Worm (Caenorhabditis elegans) whole organism, late embryonic: ENCODE data around the gene cal-7.

Source experiments
- C08G9.2 ChIP-seq: sonication (generic microtip); optimal IDR thresholded peaks from 2 replicates; lab custom pipeline; 2016; ENCODE audit warnings: mild to moderate bottlenecking, missing genetic modification characterization, moderate library complexity, missing compliant biosample characterization
- F13H6.1 ChIP-seq: sonication (generic microtip); optimal IDR thresholded peaks from 2 replicates; lab custom pipeline; 2016; ENCODE audit warnings: missing genetic modification characterization, missing compliant biosample characterization
- K02D7.2 ChIP-seq: sonication (generic microtip); optimal IDR thresholded peaks from 2 replicates; lab custom pipeline; 2017; ENCODE audit warnings: mild to moderate bottlenecking, missing genetic modification characterization, missing compliant biosample characterization
- K09A11.1 ChIP-seq: sonication (generic microtip); optimal IDR thresholded peaks from 2 replicates; lab custom pipeline; 2017; ENCODE audit warnings: antibody characterized with exemption, mild to moderate bottlenecking, missing genetic modification characterization, missing compliant biosample characterization; ENCODE audit not compliant: insufficient read depth
- T23F11.4 ChIP-seq: fragments of 200-800 bp; sonication (Bioruptor generic); optimal IDR thresholded peaks from 2 replicates; lab custom pipeline; 2018; ENCODE audit warnings: mild to moderate bottlenecking, missing genetic modification characterization, missing compliant biosample characterization
- ceh-24 ChIP-seq: sonication (generic microtip); optimal IDR thresholded peaks from 2 replicates; lab custom pipeline; 2016; ENCODE audit warnings: mild to moderate bottlenecking, missing genetic modification characterization, missing compliant biosample characterization
- ceh-30 ChIP-seq: fragments of 150-350 bp; optimal IDR thresholded peaks from 2 replicates; lab custom pipeline; 2014; ENCODE audit warnings: missing biosample characterization, missing genetic modification characterization
- ceh-31 ChIP-seq: sonication (generic microtip); optimal IDR thresholded peaks from 2 replicates; lab custom pipeline; 2016; ENCODE audit warnings: missing genetic modification characterization, missing compliant biosample characterization
- ceh-48 ChIP-seq: sonication (generic microtip); optimal IDR thresholded peaks from 2 replicates; lab custom pipeline; 2016; ENCODE audit warnings: missing genetic modification characterization, inconsistent platforms, missing compliant biosample characterization
- ceh-6 ChIP-seq: fragments of 200-800 bp; sonication (Bioruptor generic); optimal IDR thresholded peaks from 2 replicates; lab custom pipeline; 2018; ENCODE audit warnings: mild to moderate bottlenecking, missing genetic modification characterization, missing compliant biosample characterization
- ceh-9 ChIP-seq: sonication (generic microtip); optimal IDR thresholded peaks from 2 replicates; lab custom pipeline; 2016; ENCODE audit warnings: mild to moderate bottlenecking, missing genetic modification characterization, inconsistent platforms, missing compliant biosample characterization
- che-1 ChIP-seq: sonication (generic microtip); optimal IDR thresholded peaks from 2 replicates; lab custom pipeline; 2016; ENCODE audit warnings: mild to moderate bottlenecking, missing genetic modification characterization, missing compliant biosample characterization
- dve-1 ChIP-seq: sonication (generic microtip); optimal IDR thresholded peaks from 2 replicates; lab custom pipeline; 2017; ENCODE audit warnings: antibody characterized with exemption, mild to moderate bottlenecking, missing genetic modification characterization, missing compliant biosample characterization
- elt-2 ChIP-seq: sonication (generic microtip); optimal IDR thresholded peaks from 2 replicates; lab custom pipeline; 2016; ENCODE audit warnings: missing genetic modification reagents, missing genetic modification characterization, missing compliant biosample characterization
- elt-4 ChIP-seq: sonication (generic microtip); optimal IDR thresholded peaks from 2 replicates; lab custom pipeline; 2016; ENCODE audit warnings: missing genetic modification characterization, missing compliant biosample characterization
- eyg-1 ChIP-seq: sonication (generic microtip); optimal IDR thresholded peaks from 2 replicates; lab custom pipeline; 2016; ENCODE audit warnings: missing genotype, missing genetic modification characterization, missing compliant biosample characterization
- fkh-10 ChIP-seq: fragments of 150-350 bp; optimal IDR thresholded peaks from 2 replicates; lab custom pipeline; 2014; ENCODE audit warnings: missing biosample characterization, missing genetic modification reagents, missing genetic modification characterization
- hlh-13 ChIP-seq: fragments of 200-800 bp; sonication (Bioruptor generic); optimal IDR thresholded peaks from 2 replicates; lab custom pipeline; 2018; ENCODE audit warnings: mild to moderate bottlenecking, missing genetic modification characterization, missing compliant biosample characterization
- hlh-15 ChIP-seq: sonication (generic microtip); optimal IDR thresholded peaks from 2 replicates; lab custom pipeline; 2016; ENCODE audit warnings: missing genetic modification characterization, missing compliant biosample characterization
- hlh-30 ChIP-seq: sonication (generic microtip); optimal IDR thresholded peaks from 2 replicates; lab custom pipeline; 2017; ENCODE audit warnings: antibody characterized with exemption, missing genetic modification characterization, missing compliant biosample characterization; ENCODE audit not compliant: insufficient read depth
- lim-6 ChIP-seq: sonication (generic microtip); optimal IDR thresholded peaks from 2 replicates; lab custom pipeline; 2016; ENCODE audit warnings: missing genetic modification characterization, missing compliant biosample characterization
- madf-2 ChIP-seq: sonication (generic microtip); optimal IDR thresholded peaks from 2 replicates; lab custom pipeline; 2017; ENCODE audit warnings: missing genetic modification characterization, missing compliant biosample characterization
- nfya-1 ChIP-seq: sonication (generic microtip); optimal IDR thresholded peaks from 2 replicates; lab custom pipeline; 2017; ENCODE audit warnings: missing genetic modification characterization, mild to moderate bottlenecking, missing compliant biosample characterization, antibody characterized with exemption, moderate library complexity
- nhr-11 ChIP-seq: fragments of 150-350 bp; optimal IDR thresholded peaks from 2 replicates; lab custom pipeline; 2014; ENCODE audit warnings: missing biosample characterization, missing genetic modification characterization
- odd-2 ChIP-seq: sonication (generic microtip); optimal IDR thresholded peaks from 2 replicates; lab custom pipeline; 2017; ENCODE audit warnings: antibody characterized with exemption, mild to moderate bottlenecking, missing genetic modification characterization, missing compliant biosample characterization
- pha-2 ChIP-seq: sonication (generic microtip); optimal IDR thresholded peaks from 2 replicates; lab custom pipeline; 2017; ENCODE audit warnings: mild to moderate bottlenecking, missing genetic modification characterization, missing compliant biosample characterization
- ref-2 ChIP-seq: sonication (generic microtip); optimal IDR thresholded peaks from 2 replicates; lab custom pipeline; 2016; ENCODE audit warnings: missing genetic modification characterization, missing compliant biosample characterization
- sdc-2 ChIP-seq: sonication (generic microtip); optimal IDR thresholded peaks from 2 replicates; lab custom pipeline; 2016; ENCODE audit warnings: missing genotype, missing genetic modification characterization, missing compliant biosample characterization
- sox-2 ChIP-seq: fragments of 200-800 bp; sonication (Bioruptor generic); IDR thresholded peaks from 2 replicates; pipeline ENCODE4 v1.3.6; 2022; ENCODE audit warnings: missing genetic modification reagents, missing genetic modification characterization, missing compliant biosample characterization
- sox-4 ChIP-seq: sonication (generic microtip); optimal IDR thresholded peaks from 2 replicates; lab custom pipeline; 2017; ENCODE audit warnings: mild to moderate bottlenecking, missing genetic modification characterization, inconsistent platforms, missing compliant biosample characterization
- syd-9 ChIP-seq: sonication (generic microtip); optimal IDR thresholded peaks from 2 replicates; lab custom pipeline; 2016; ENCODE audit warnings: mild to moderate bottlenecking, missing genetic modification characterization, moderate library complexity, missing compliant biosample characterization
- unc-3 ChIP-seq, 2 experiments: fragments of 200-800 bp in 1 of 2; sonication (Bioruptor generic) in 1 of 2; sonication (generic microtip) in 1 of 2; conservative IDR thresholded peaks in 1 of 2; optimal IDR thresholded peaks in 1 of 2; 2 replicates each; pipeline versions ENCODE4 v1.3.6 to Lab custom; 2016 to 2022; ENCODE audit warnings: missing compliant biosample characterization in 2 of 2, missing genetic modification characterization in 2 of 2, missing genetic modification reagents in 1 of 2
- unc-55 ChIP-seq: sonication (generic microtip); optimal IDR thresholded peaks from 2 replicates; lab custom pipeline; 2017; ENCODE audit warnings: missing biosample characterization, missing genetic modification reagents, missing genetic modification characterization
- unc-86 ChIP-seq: sonication (generic microtip); optimal IDR thresholded peaks from 2 replicates; lab custom pipeline; 2016; ENCODE audit warnings: missing genetic modification characterization, missing compliant biosample characterization
- zip-5 ChIP-seq: sonication (generic microtip); optimal IDR thresholded peaks from 2 replicates; lab custom pipeline; 2016; ENCODE audit warnings: missing genetic modification characterization, missing compliant biosample characterization

The cal-7 gene

DNA sequence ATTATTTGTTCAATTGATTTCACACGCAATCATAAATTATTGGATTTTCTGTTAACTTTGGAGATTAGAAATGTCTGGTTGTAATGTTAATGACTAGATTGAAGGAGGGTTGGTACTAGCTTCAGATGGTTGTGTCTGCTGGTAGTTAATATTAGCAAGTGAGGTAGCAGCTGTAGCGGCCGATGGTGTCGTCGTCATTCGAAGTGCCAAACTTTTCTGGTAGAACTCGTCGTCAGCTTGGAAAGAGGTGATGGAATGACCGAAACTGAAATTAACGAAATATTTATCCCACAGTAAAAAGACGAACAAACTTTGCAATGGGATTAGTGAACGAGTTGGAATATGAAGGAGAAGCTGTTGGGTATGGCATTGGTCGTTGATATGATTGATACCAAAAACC, 30.6 kb downstream of the cal-7 start:
- TF ChIP-seq elt-4 (tag; lab: Kevin White, UChicago), result no peak
- no peak for TF ChIP-seq hlh-30 (tag; lab: Kevin White, UChicago)
- TF ChIP-seq sdc-2 (tag; lab: Kevin White, UChicago), result no peak
- no peak for TF ChIP-seq K02D7.2 (tag; lab: Kevin White, UChicago)
- TF ChIP-seq nhr-11, result no peak
- no peak for TF ChIP-seq pha-2 (tag; lab: Kevin White, UChicago)
- no peak for TF ChIP-seq zip-5 (tag; lab: Kevin White, UChicago)
- no peak for TF ChIP-seq unc-55 (GFP tag; lab: Kevin White, UChicago)
- no peak for TF ChIP-seq F13H6.1
- no peak for TF ChIP-seq elt-2 (tag; lab: Kevin White, UChicago)
- no peak for TF ChIP-seq lim-6
- no peak for TF ChIP-seq odd-2

DNA sequence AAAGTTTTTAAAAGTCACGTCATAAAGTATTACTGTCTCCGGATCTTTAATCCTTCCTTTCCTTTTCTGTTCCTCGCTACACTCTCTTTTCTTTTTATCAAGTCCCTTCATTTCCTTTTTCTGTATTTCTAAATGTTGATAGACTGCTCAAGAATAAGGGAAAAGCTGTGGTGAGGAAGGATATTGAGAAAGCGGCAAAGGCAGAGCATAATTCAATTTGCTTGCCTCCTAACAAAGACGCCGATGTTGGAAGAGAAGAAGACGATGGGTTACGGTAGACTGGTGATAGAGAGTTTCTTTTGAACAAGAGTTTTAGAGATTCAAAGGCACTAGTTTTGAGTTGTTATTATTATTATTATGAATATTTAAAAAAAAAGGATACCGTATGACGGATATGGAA, 31.7 kb downstream of the cal-7 start:
- TF ChIP-seq madf-2, result no peak
- TF ChIP-seq ceh-31, result peak; percentile 15
- no peak for TF ChIP-seq che-1 (tag; lab: Kevin White, UChicago)
- no peak for TF ChIP-seq elt-4 (tag; lab: Kevin White, UChicago)
- TF ChIP-seq hlh-15 (tag; lab: Kevin White, UChicago), result no peak
- no peak for TF ChIP-seq nfya-1 (tag; lab: Kevin White, UChicago)
- TF ChIP-seq, all 69 proteins: peak for 1

DNA sequence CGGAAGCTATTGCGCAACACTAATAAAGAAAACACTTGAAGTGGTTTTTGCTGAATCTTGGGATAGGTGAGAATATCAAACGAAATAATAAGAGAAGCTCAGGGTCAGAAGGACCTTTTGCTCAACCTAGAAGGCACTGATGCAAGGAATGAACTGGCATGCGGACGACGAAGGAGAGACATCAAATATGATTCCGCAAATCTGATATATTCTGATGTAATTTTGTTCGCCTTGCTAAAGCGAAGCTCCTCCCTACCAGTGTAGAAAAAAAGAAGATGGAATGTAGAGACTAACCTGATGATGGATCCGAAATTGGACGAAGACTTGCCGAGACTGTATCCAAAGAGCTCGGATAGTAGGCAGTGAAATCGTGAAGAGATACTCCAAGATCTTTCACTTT, 34.0 kb downstream of the cal-7 start:
- TF ChIP-seq ceh-31 (no peak), ceh-48 (tag; lab: Kevin White, UChicago) (no peak), elt-4 (tag; lab: Kevin White, UChicago) (no peak), ceh-30 (tag; lab: Kevin White, UChicago) (no peak), madf-2 (no peak), nfya-1 (tag; lab: Kevin White, UChicago) (no peak), T23F11.4 (GFP tag; lab: Kevin White, UChicago) (no peak), ceh-6 (GFP tag; lab: Kevin White, UChicago) (no peak), hlh-13 (GFP tag; lab: Kevin White, UChicago) (no peak), eyg-1 (tag; lab: Kevin White, UChicago) (no peak)
- TF ChIP-seq, all 69 proteins: peak for 0

DNA sequence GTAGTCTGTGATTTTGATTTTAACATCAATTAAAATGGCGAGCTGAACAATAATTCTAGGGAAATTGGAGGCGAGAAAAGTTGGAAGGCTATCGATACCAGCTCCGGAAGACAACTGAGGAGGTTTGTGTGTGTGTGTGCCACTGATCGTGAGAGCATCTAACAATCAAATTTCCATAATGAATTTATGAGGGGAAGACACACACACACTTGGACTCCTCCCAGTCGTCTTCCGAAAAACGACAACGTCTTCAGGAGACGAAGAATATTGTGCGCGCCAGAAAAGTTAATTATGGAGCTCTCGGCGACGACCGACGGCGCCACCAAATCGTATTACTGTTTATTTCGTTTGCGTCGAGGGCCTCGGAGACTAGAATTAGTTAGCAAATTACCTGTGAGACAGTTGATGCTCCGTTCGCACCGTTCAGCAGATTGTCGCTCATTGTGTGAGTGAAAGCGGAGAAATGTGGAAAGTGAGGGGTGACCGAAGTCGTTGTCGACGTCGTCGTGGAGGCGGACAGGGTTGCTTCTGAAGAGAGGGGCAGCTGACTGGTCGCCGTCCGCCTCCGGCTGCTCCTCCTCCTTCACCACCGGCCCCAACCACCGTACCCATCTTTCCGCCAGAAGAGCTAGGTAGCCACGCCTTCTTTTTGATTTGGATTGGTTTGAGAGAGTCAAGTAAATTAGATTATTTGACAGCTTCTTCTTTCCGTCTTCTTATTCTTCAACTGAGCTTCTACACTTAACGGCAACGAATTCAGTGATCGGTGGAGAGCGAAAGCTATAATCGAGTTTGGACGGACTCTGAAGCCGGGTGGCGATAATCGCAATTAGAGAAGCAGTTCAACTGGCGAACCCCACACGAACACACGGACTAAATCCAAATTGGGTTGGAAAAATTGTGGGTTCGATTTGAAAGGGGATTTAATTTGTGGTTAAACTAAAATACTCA, 35.2 kb downstream of the cal-7 start, which contains the start of gene unc-42:
Gene unc-42 (minus strand): TSS at position 564 of the 951 bp plus-strand sequence.
- TF ChIP-seq ceh-31 (peak; percentile 69), nfya-1 (tag; lab: Kevin White, UChicago) (peak; percentile 33), ceh-30 (tag; lab: Kevin White, UChicago) (no peak)

DNA sequence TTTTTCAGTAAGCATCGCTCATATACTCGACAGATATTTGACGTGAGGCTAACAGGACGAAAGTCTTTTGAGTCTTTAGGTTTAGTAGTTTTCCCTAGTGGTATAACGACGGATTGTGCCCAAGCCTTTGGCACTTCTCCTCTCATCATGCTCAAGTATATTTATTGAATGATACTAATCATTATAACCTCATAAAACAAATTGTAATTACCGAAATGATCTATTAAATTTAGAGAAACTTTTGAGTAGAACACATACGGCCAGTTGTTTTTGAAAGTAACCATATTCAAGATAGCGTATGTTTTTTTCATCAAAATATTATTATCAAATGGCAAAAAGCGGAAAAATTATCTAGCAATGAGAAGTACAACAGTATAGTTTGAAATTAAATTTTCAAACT, 37.4 kb downstream of the cal-7 start:
- TF ChIP-seq unc-86 (no peak), sox-4 (no peak), che-1 (tag; lab: Kevin White, UChicago) (no peak), syd-9 (tag; lab: Kevin White, UChicago) (no peak), unc-3 (GFP tag; conservative IDR thresholded peaks at IDR 0.05; lab: Robert Waterston, UW) (no peak), unc-3 (tag; optimal IDR thresholded peaks at IDR 0.05; lab: Kevin White, UChicago) (no peak), K09A11.1 (tag; lab: Kevin White, UChicago) (no peak), dve-1 (tag; lab: Kevin White, UChicago) (no peak), ceh-9 (tag; lab: Kevin White, UChicago) (no peak), fkh-10 (GFP tag; lab: Kevin White, UChicago) (no peak), eyg-1 (tag; lab: Kevin White, UChicago) (no peak), ceh-31 (no peak), pha-2 (tag; lab: Kevin White, UChicago) (no peak), ceh-48 (tag; lab: Kevin White, UChicago) (no peak), ref-2 (tag; lab: Kevin White, UChicago) (no peak), hlh-13 (GFP tag; lab: Kevin White, UChicago) (no peak), hlh-15 (tag; lab: Kevin White, UChicago) (no peak), nfya-1 (tag; lab: Kevin White, UChicago) (no peak), sox-2 (GFP tag; lab: Robert Waterston, UW) (no peak), ceh-24 (no peak), C08G9.2 (tag; lab: Kevin White, UChicago) (no peak)
